Worm (Caenorhabditis elegans): ENCODE data around the gene fbxa-220.

Gene fbxa-220

ce11 chrIII:11489601-11490000 lies 5.6 kb upstream of the fbxa-220 start:
- no peak for TF ChIP-seq nhr-19 (GFP tag; conservative IDR thresholded peaks at IDR 0.05)
- TF ChIP-seq efl-1 (optimal IDR thresholded peaks at IDR 0.05): no peak
- TF ChIP-seq efl-1 (GFP tag; optimal IDR thresholded peaks at IDR 0.05 in 1 of 2): peak in 1 of 2 experiments; percentile 11

- TF ChIP-seq aly-2 (tag; optimal IDR thresholded peaks at IDR 0.05): no peak
- TF ChIP-seq irx-1 (tag; optimal IDR thresholded peaks at IDR 0.05): no peak
- TF ChIP-seq nhr-237 (tag; optimal IDR thresholded peaks at IDR 0.05): no peak
- no peak for TF ChIP-seq efl-1 (optimal IDR thresholded peaks at IDR 0.05)
- peak in 1 of 2 experiments; percentile 77 for TF ChIP-seq efl-1 (GFP tag; optimal IDR thresholded peaks at IDR 0.05 in 1 of 2)
These were observed 4.8 kb upstream of the fbxa-220 start for ce11 chrIII:11488662-11489349.

- TF ChIP-seq zag-1 (tag; optimal IDR thresholded peaks at IDR 0.05) (no peak), C16A3.4 (tag; optimal IDR thresholded peaks at IDR 0.05) (no peak), lin-39 (tag; optimal IDR thresholded peaks at IDR 0.05) (no peak), pag-3 (tag; optimal IDR thresholded peaks at IDR 0.05; ENCODE audit: borderline replicate concordance, insufficient read depth) (no peak), pqm-1 (tag; optimal IDR thresholded peaks at IDR 0.05) (no peak)
These were observed 3.3 kb upstream of the fbxa-220 start, which contains the start of gene popl-5 for ce11 chrIII:11487245-11487644. popl-5 (minus strand) TSS chrIII:11487345.

ce11 chrIII:11481309-11481845 lies 2.6 kb downstream of the fbxa-220 start:
- TF ChIP-seq nhr-11 (tag; optimal IDR thresholded peaks at IDR 0.05) (no peak), ztf-11 (tag; optimal IDR thresholded peaks at IDR 0.05) (peak in 1 of 2 experiments; percentile 22)

ce11 chrIII:11478468-11479363 lies 5.3 kb downstream of the fbxa-220 start:
- TF ChIP-seq lin-14 (GFP tag; optimal IDR thresholded peaks at IDR 0.05): peak; percentile 60
- peak; percentile 87 for TF ChIP-seq blmp-1 (tag; optimal IDR thresholded peaks at IDR 0.05)
- no peak for TF ChIP-seq snu-23 (GFP tag; optimal IDR thresholded peaks at IDR 0.05)
- TF ChIP-seq ceh-90 (tag; optimal IDR thresholded peaks at IDR 0.05): no peak
- TF ChIP-seq nhr-71 (tag; optimal IDR thresholded peaks at IDR 0.05): no peak
- TF ChIP-seq rnt-1 (tag; optimal IDR thresholded peaks at IDR 0.05): no peak
- TF ChIP-seq lin-13 (GFP tag; optimal IDR thresholded peaks at IDR 0.05): no peak
- TF ChIP-seq nhr-28 (tag; optimal IDR thresholded peaks at IDR 0.05): no peak
- no peak for TF ChIP-seq lin-35 (GFP tag; optimal IDR thresholded peaks at IDR 0.05)
- TF ChIP-seq nhr-85 (tag): peak; percentile 57
- peak; percentile 39 for TF ChIP-seq mep-1 (tag; optimal IDR thresholded peaks at IDR 0.05)
- TF ChIP-seq swsn-7 (tag; optimal IDR thresholded peaks at IDR 0.05): no peak
- TF ChIP-seq efl-1 (optimal IDR thresholded peaks at IDR 0.05): no peak
- TF ChIP-seq efl-1 (GFP tag; optimal IDR thresholded peaks at IDR 0.05 in 1 of 2): peak in 1 of 2 experiments; percentile 87
- TF ChIP-seq zag-1 (tag; optimal IDR thresholded peaks at IDR 0.05): no peak
- TF ChIP-seq snpc-4 (tag; optimal IDR thresholded peaks at IDR 0.05): no peak
- TF ChIP-seq nhr-237 (tag; optimal IDR thresholded peaks at IDR 0.05): no peak

ce11 chrIII:11477307-11477706 lies 6.7 kb downstream of the fbxa-220 start:
- TF ChIP-seq fos-1 (tag; optimal IDR thresholded peaks at IDR 0.05) (no peak), hlh-17 (GFP tag; optimal IDR thresholded peaks at IDR 0.05; ENCODE audit: borderline replicate concordance) (no peak), fkh-4 (tag; optimal IDR thresholded peaks at IDR 0.05; ENCODE audit: borderline replicate concordance) (no peak), unc-62 (GFP tag; optimal IDR thresholded peaks at IDR 0.05) (no peak), xbp-1 (tag; optimal IDR thresholded peaks at IDR 0.05) (no peak), ama-1 (optimal IDR thresholded peaks at IDR 0.05) (no peak), lsy-2 (tag; optimal IDR thresholded peaks at IDR 0.05) (no peak), ceh-82 (tag; optimal IDR thresholded peaks at IDR 0.05) (no peak), ceh-90 (tag; optimal IDR thresholded peaks at IDR 0.05) (no peak), nhr-47 (tag; optimal IDR thresholded peaks at IDR 0.05) (no peak), nhr-28 (tag; optimal IDR thresholded peaks at IDR 0.05) (no peak), ces-1 (GFP tag; optimal IDR thresholded peaks at IDR 0.05) (no peak), snu-23 (GFP tag; optimal IDR thresholded peaks at IDR 0.05) (no peak), ceh-8 (GFP tag; optimal IDR thresholded peaks at IDR 0.05) (no peak), nhr-19 (GFP tag; conservative IDR thresholded peaks at IDR 0.05) (no peak), skn-1 (tag; optimal IDR thresholded peaks at IDR 0.05) (no peak), vab-15 (tag; optimal IDR thresholded peaks at IDR 0.05) (no peak), grh-1 (GFP tag; IDR thresholded peaks at IDR 0.05) (no peak)

Data from whole organism, L1 larva.